Fruit fly (Drosophila melanogaster): ENCODE data around the gene Vps24.
A peak's percentile ranks its signal among the peaks of the same experiment; 100 is the strongest.

The Vps24 gene

dm6 chr3R:4333964-4334363 is 23.2 kb upstream of the Vps24 start, which contains the start of gene CG9776:
TSS of gene CG9776 (minus strand) at chr3R:4334071.
- TF ChIP-seq CG30403 (GFP tag; optimal IDR thresholded peaks at IDR 0.05) (peak; percentile 73), CrebB (tag; optimal IDR thresholded peaks at IDR 0.05) (peak; percentile 29), Tbp (GFP tag; optimal IDR thresholded peaks at IDR 0.05) (no peak), CG11247 (GFP tag; IDR thresholded peaks at IDR 0.05) (peak; percentile 23; the same call in 1 of the 2 replicates), luna (GFP tag; optimal IDR thresholded peaks at IDR 0.05) (peak; percentile 53), sug (tag; optimal IDR thresholded peaks at IDR 0.05) (no peak), CoRest (tag; optimal IDR thresholded peaks at IDR 0.05) (no peak), Doc2 (GFP tag; IDR thresholded peaks at IDR 0.05) (no peak), HHEX (GFP tag; optimal IDR thresholded peaks at IDR 0.05) (no peak), gro (GFP tag; optimal IDR thresholded peaks at IDR 0.05) (peak; percentile 67), toy (GFP tag; IDR thresholded peaks at IDR 0.05) (no peak), CHES-1-like (GFP tag; optimal IDR thresholded peaks at IDR 0.05) (peak; percentile 73), cad (GFP tag; optimal IDR thresholded peaks at IDR 0.05) (no peak), hbn (GFP tag; IDR thresholded peaks at IDR 0.05; ENCODE audit: partially characterized antibody) (peak; percentile 96), sob (GFP tag; IDR thresholded peaks at IDR 0.05) (peak; percentile 72), BEAF-32 (GFP tag; optimal IDR thresholded peaks at IDR 0.05) (peak; percentile 98), Awh (GFP tag; IDR thresholded peaks at IDR 0.05) (no peak; the same call in 1 of the 2 replicates), nerfin-1 (tag; optimal IDR thresholded peaks at IDR 0.05) (no peak), bigmax (GFP tag; optimal IDR thresholded peaks at IDR 0.05) (peak; percentile 29), CG34376 (GFP tag; optimal IDR thresholded peaks at IDR 0.05) (no peak), CG17186 (GFP tag; optimal IDR thresholded peaks at IDR 0.05) (peak; percentile 83), CG9727 (GFP tag; optimal IDR thresholded peaks at IDR 0.05) (no peak), CG9609 (GFP tag; optimal IDR thresholded peaks at IDR 0.05) (peak; percentile 65), dmrt99B (tag; optimal IDR thresholded peaks at IDR 0.05) (no peak), Stat92E (GFP tag; optimal IDR thresholded peaks at IDR 0.05) (peak in 1 of 3 experiments; percentile 19), ERR (GFP tag; optimal IDR thresholded peaks at IDR 0.05) (no peak), Nf-YC (tag; optimal IDR thresholded peaks at IDR 0.05) (no peak), Bdp1 (GFP tag; optimal IDR thresholded peaks at IDR 0.05) (peak; percentile 42), CG11696 (GFP tag; IDR thresholded peaks at IDR 0.05) (no peak), sd (tag; optimal IDR thresholded peaks at IDR 0.05) (no peak), Oaz (GFP tag; IDR thresholded peaks at IDR 0.05) (0 out of 2 replicates have a peak, but pooled peaks have one; percentile 9), CG4820 (GFP tag; optimal IDR thresholded peaks at IDR 0.05) (peak; percentile 63), CG15073 (GFP tag; optimal IDR thresholded peaks at IDR 0.05) (peak; percentile 5), Max (GFP tag; optimal IDR thresholded peaks at IDR 0.05) (peak; percentile 64), mam (GFP tag; optimal IDR thresholded peaks at IDR 0.05) (peak; percentile 75), corto (GFP tag; optimal IDR thresholded peaks at IDR 0.05) (no peak), CG1603 (tag; optimal IDR thresholded peaks at IDR 0.05) (peak; percentile 95), CG11560 (tag; IDR thresholded peaks at IDR 0.05) (peak; percentile 44; the same call in 1 of the 3 replicates), ssp (GFP tag; IDR thresholded peaks at IDR 0.05) (peak; percentile 99), Lhr (GFP tag; optimal IDR thresholded peaks at IDR 0.05) (peak; percentile 94), Nf-YB (GFP tag; optimal IDR thresholded peaks at IDR 0.05) (no peak), CG7963 (GFP tag; IDR thresholded peaks at IDR 0.05; ENCODE audit: partially characterized antibody) (peak; percentile 99), ato (GFP tag; IDR thresholded peaks at IDR 0.05; ENCODE audit: partially characterized antibody) (peak; percentile 99), sens-2 (GFP tag; IDR thresholded peaks at IDR 0.05) (no peak), fd3F (GFP tag; optimal IDR thresholded peaks at IDR 0.05) (peak; percentile 41), emc (GFP tag; optimal IDR thresholded peaks at IDR 0.05) (no peak), Sin3A (optimal IDR thresholded peaks at IDR 0.05) (peak; percentile 63), HLH4C (GFP tag; IDR thresholded peaks at IDR 0.05; ENCODE audit: partially characterized antibody) (peak; percentile 97), CG5245 (GFP tag; optimal IDR thresholded peaks at IDR 0.05) (no peak), CG6813 (GFP tag; optimal IDR thresholded peaks at IDR 0.05) (no peak), Dip2 (GFP tag; IDR thresholded peaks at IDR 0.05) (no peak)
